Worm (Caenorhabditis elegans) whole organism, L4 larva: ENCODE results near the gene ins-22.

ENCODE experiments used
- ama-1 ChIP-seq: fragments of 150-350 bp; optimal IDR thresholded peaks from 2 replicates; lab custom pipeline; 2014; ENCODE audit warnings: inconsistent platforms, mixed read lengths
- dmd-9 ChIP-seq: fragments of 200-800 bp; sonication (Bioruptor generic); IDR thresholded peaks from 2 replicates; pipeline ENCODE4 v1.3.6; 2022; ENCODE audit warnings: missing genetic modification reagents, missing genetic modification characterization, missing compliant biosample characterization
- hif-1 ChIP-seq, 2 experiments: sonication (generic microtip); optimal IDR thresholded peaks; 2 replicates each; lab custom pipeline; 2016 to 2017; ENCODE audit warnings: missing compliant biosample characterization in 2 of 2, missing genetic modification characterization in 2 of 2, missing genetic modification reagents in 2 of 2, missing genotype in 2 of 2, mild to moderate bottlenecking in 1 of 2
- hlh-30 ChIP-seq: sonication (generic microtip); optimal IDR thresholded peaks from 2 replicates; lab custom pipeline; 2017; ENCODE audit warnings: antibody characterized with exemption, mild to moderate bottlenecking, missing genetic modification characterization, missing compliant biosample characterization; ENCODE audit not compliant: insufficient read depth
- lin-39 ChIP-seq: fragments of 150-350 bp; optimal IDR thresholded peaks from 2 replicates; lab custom pipeline; 2014; ENCODE audit warnings: missing biosample characterization, missing genetic modification reagents, missing genetic modification characterization

DNA sequence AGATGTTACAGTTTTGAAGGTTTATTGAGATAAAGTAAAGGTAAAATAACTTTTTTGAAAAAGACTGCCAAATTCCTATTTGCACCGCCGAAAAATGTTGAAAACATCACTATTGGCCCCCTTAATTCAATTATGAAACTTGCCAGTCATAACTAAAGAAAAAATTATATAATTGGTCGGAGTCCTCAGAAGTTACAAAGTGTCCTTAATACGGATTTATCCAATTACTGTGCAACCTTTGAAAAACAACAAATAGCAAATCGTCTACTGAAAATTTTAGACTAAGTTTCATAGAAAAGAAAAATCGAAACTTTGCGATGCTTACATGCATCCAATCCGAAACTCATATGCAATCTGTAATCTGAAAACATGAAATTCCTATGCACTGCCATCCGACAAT lies 41.5 kb upstream of the ins-22 start:
- TF ChIP-seq ama-1 (lab: Kevin White, UChicago) (no peak), dmd-9 (GFP tag; lab: Robert Waterston, UW) (no peak), hif-1 (tag; optimal IDR thresholded peaks at IDR 0.05; lab: Kevin White, UChicago) (no peak), lin-39 (tag; lab: Kevin White, UChicago) (no peak), hlh-30 (tag; lab: Kevin White, UChicago) (no peak)
